Worm (Caenorhabditis elegans) whole organism, late embryonic: ENCODE results near the gene ZK1193.2.

Experiments
- ceh-24 ChIP-seq: sonication (generic microtip); optimal IDR thresholded peaks from 2 replicates; lab custom pipeline; 2016; ENCODE audit warnings: mild to moderate bottlenecking, missing genetic modification characterization, missing compliant biosample characterization
- ceh-31 ChIP-seq: sonication (generic microtip); optimal IDR thresholded peaks from 2 replicates; lab custom pipeline; 2016; ENCODE audit warnings: missing genetic modification characterization, missing compliant biosample characterization
- elt-4 ChIP-seq: sonication (generic microtip); optimal IDR thresholded peaks from 2 replicates; lab custom pipeline; 2016; ENCODE audit warnings: missing genetic modification characterization, missing compliant biosample characterization
- eyg-1 ChIP-seq: sonication (generic microtip); optimal IDR thresholded peaks from 2 replicates; lab custom pipeline; 2016; ENCODE audit warnings: missing genotype, missing genetic modification characterization, missing compliant biosample characterization
- pqm-1 ChIP-seq: sonication (generic microtip); optimal IDR thresholded peaks from 2 replicates; lab custom pipeline; 2016; ENCODE audit warnings: missing genetic modification characterization, missing compliant biosample characterization
- sox-4 ChIP-seq: sonication (generic microtip); optimal IDR thresholded peaks from 2 replicates; lab custom pipeline; 2017; ENCODE audit warnings: mild to moderate bottlenecking, missing genetic modification characterization, inconsistent platforms, missing compliant biosample characterization

DNA sequence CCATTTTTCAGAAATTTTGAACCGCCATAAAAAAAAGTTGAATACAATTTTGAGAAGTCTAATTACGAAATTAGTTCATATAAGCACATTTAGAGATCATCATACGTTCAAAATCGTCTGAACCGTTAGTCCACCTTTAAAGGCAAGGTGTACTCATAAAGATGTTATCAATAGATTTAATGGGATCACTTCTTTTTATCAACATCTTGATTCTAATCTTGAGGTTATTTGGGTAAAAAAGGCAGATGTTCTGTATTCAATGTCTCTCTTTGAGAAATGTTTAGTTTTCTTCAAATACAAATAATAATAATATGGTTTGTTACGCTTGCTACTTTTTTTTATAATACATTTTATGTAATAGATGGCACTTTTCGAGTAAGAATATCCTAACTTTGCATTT, 33.9 kb upstream of the ZK1193.2 start:
- TF ChIP-seq ceh-31 (tag; lab: Kevin White, UChicago) (no peak), sox-4 (no peak), eyg-1 (tag; lab: Kevin White, UChicago) (no peak), elt-4 (tag; lab: Kevin White, UChicago) (no peak), pqm-1 (no peak), ceh-24 (tag; lab: Kevin White, UChicago) (no peak)
